Worm (Caenorhabditis elegans) whole organism, L2 larva: ENCODE measurements around the gene Y57A10B.7.
"Not testable (repeated sequence)": the region's sequence is repeated elsewhere in the genome, so short reads cannot be mapped to it uniquely, and the experiment has no call there.

Experiments used
- C34F6.9 ChIP-seq: fragments of 150-350 bp; optimal IDR thresholded peaks from 2 replicates; lab custom pipeline; 2014; ENCODE audit warnings: missing biosample characterization, missing genetic modification characterization
- R02D3.7 ChIP-seq: fragments of 150-350 bp; optimal IDR thresholded peaks from 2 replicates; lab custom pipeline; 2014; ENCODE audit warnings: missing biosample characterization, missing genetic modification characterization
- ZK546.5 ChIP-seq: sonication (generic microtip); optimal IDR thresholded peaks from 2 replicates; lab custom pipeline; 2017; ENCODE audit warnings: missing biosample characterization, missing genetic modification characterization
- alr-1 ChIP-seq: fragments of 150-350 bp; optimal IDR thresholded peaks from 2 replicates; lab custom pipeline; 2014; ENCODE audit warnings: missing biosample characterization, missing genetic modification characterization
- ama-1 ChIP-seq: fragments of 150-350 bp; optimal IDR thresholded peaks from 2 replicates; lab custom pipeline; 2018; ENCODE audit warnings: inconsistent platforms
- blmp-1 ChIP-seq: sonication (generic microtip); optimal IDR thresholded peaks from 2 replicates; lab custom pipeline; 2017; ENCODE audit warnings: missing genetic modification characterization, mild to moderate bottlenecking, missing compliant biosample characterization, antibody characterized with exemption, moderate library complexity; ENCODE audit not compliant: insufficient read depth
- crh-2 ChIP-seq: sonication (generic microtip); optimal IDR thresholded peaks from 2 replicates; lab custom pipeline; 2017; ENCODE audit warnings: missing biosample characterization, missing genetic modification characterization
- elt-1 ChIP-seq: fragments of 150-350 bp; optimal IDR thresholded peaks from 2 replicates; lab custom pipeline; 2014; ENCODE audit warnings: missing biosample characterization, missing genetic modification characterization
- elt-3 ChIP-seq: sonication (generic microtip); optimal IDR thresholded peaks from 2 replicates; lab custom pipeline; 2017; ENCODE audit warnings: missing biosample characterization, missing genetic modification characterization
- fos-1 ChIP-seq: fragments of 150-350 bp; optimal IDR thresholded peaks from 2 replicates; lab custom pipeline; 2014; ENCODE audit warnings: missing biosample characterization, missing genetic modification characterization
- lin-11 ChIP-seq: fragments of 150-350 bp; sonication (generic microtip); optimal IDR thresholded peaks from 2 replicates; lab custom pipeline; 2014; ENCODE audit warnings: missing biosample characterization, missing genetic modification characterization, inconsistent platforms, mixed read lengths
- lin-13 ChIP-seq: fragments of 150-350 bp; optimal IDR thresholded peaks from 2 replicates; lab custom pipeline; 2014; ENCODE audit warnings: missing biosample characterization, missing genetic modification reagents, missing genetic modification characterization
- lin-39 ChIP-seq: fragments of 150-350 bp; optimal IDR thresholded peaks from 2 replicates; lab custom pipeline; 2014; ENCODE audit warnings: missing biosample characterization, missing genetic modification reagents, missing genetic modification characterization
- nhr-129 ChIP-seq: fragments of 150-350 bp; optimal IDR thresholded peaks from 2 replicates; lab custom pipeline; 2014; ENCODE audit warnings: missing biosample characterization, missing genetic modification characterization
- nhr-21 ChIP-seq: fragments of 150-350 bp; optimal IDR thresholded peaks from 2 replicates; lab custom pipeline; 2014; ENCODE audit warnings: missing biosample characterization, missing genetic modification characterization
- nhr-237 ChIP-seq: fragments of 150-350 bp; optimal IDR thresholded peaks from 2 replicates; lab custom pipeline; 2014; ENCODE audit warnings: missing biosample characterization, missing genetic modification characterization
- nhr-25 ChIP-seq: fragments of 150-350 bp; sonication (generic microtip); optimal IDR thresholded peaks from 3 replicates; lab custom pipeline; 2014; ENCODE audit warnings: missing biosample characterization, missing genetic modification characterization
- peb-1 ChIP-seq: fragments of 150-350 bp; optimal IDR thresholded peaks from 2 replicates; lab custom pipeline; 2014; ENCODE audit warnings: missing biosample characterization, missing genetic modification characterization
- sem-4 ChIP-seq: fragments of 150-350 bp; optimal IDR thresholded peaks from 2 replicates; lab custom pipeline; 2014; ENCODE audit warnings: missing biosample characterization, missing genetic modification reagents, missing genetic modification characterization
- skn-1 ChIP-seq: sonication (generic microtip); optimal IDR thresholded peaks from 2 replicates; lab custom pipeline; 2017; ENCODE audit warnings: missing biosample characterization, missing genetic modification characterization
- sma-3 ChIP-seq: sonication (generic microtip); optimal IDR thresholded peaks from 2 replicates; lab custom pipeline; 2016; ENCODE audit warnings: missing genetic modification reagents, missing genetic modification characterization, missing compliant biosample characterization
- sma-9 ChIP-seq, 2 experiments: fragments of 150-350 bp in 1 of 2; sonication (generic microtip) in 1 of 2; optimal IDR thresholded peaks; 2 replicates each; lab custom pipeline; 2014 to 2016; ENCODE audit warnings: missing genetic modification characterization in 2 of 2, mild to moderate bottlenecking in 1 of 2, missing biosample characterization in 1 of 2, missing compliant biosample characterization in 1 of 2, missing genetic modification reagents in 1 of 2, moderate library complexity in 1 of 2
- snpc-4 ChIP-seq: fragments of 150-350 bp; optimal IDR thresholded peaks from 2 replicates; lab custom pipeline; 2014; ENCODE audit warnings: missing biosample characterization, missing genetic modification characterization
- unc-39 ChIP-seq: fragments of 150-350 bp; optimal IDR thresholded peaks from 2 replicates; lab custom pipeline; 2014; ENCODE audit warnings: missing biosample characterization, missing genetic modification characterization
- zag-1 ChIP-seq: fragments of 150-350 bp; optimal IDR thresholded peaks from 2 replicates; lab custom pipeline; 2014; ENCODE audit warnings: missing biosample characterization, missing genetic modification characterization
- ztf-11 ChIP-seq: sonication (generic microtip); optimal IDR thresholded peaks from 2 replicates; lab custom pipeline; 2017; ENCODE audit warnings: missing biosample characterization, missing genetic modification characterization
- ztf-4 ChIP-seq: fragments of 150-350 bp; optimal IDR thresholded peaks from 2 replicates; lab custom pipeline; 2014; ENCODE audit warnings: missing biosample characterization, missing genetic modification characterization

Gene Y57A10B.7

ce11 chrII:12393690-12394089, at the start of gene Y57A10B.7:
Y57A10B.7 (minus strand) TSS chrII:12393790.
- TF ChIP-seq R02D3.7 (no peak), C34F6.9 (tag; lab: Kevin White, UChicago) (no peak), lin-11 (tag; lab: Kevin White, UChicago) (no peak), alr-1 (tag; lab: Kevin White, UChicago) (no peak), crh-2 (no peak), ztf-4 (no peak), lin-39 (no peak), sem-4 (tag; lab: Kevin White, UChicago) (no peak), lin-13 (GFP tag; lab: Kevin White, UChicago) (no peak), nhr-21 (no peak), sma-3 (GFP tag; lab: Kevin White, UChicago) (no peak), elt-3 (tag; lab: Kevin White, UChicago) (no peak), ama-1 (lab: Kevin White, UChicago) (no peak), nhr-237 (tag; lab: Kevin White, UChicago) (no peak)

ce11 chrII:12441164-12441563, 47.6 kb upstream of the Y57A10B.7 start, which contains the start of gene Y57A10C.10:
Y57A10C.10 (minus strand) TSS chrII:12441264.
- not testable (repeated sequence) for TF ChIP-seq elt-1 (tag; lab: Kevin White, UChicago); peb-1 (tag; lab: Kevin White, UChicago); ama-1 (lab: Kevin White, UChicago)

DNA sequence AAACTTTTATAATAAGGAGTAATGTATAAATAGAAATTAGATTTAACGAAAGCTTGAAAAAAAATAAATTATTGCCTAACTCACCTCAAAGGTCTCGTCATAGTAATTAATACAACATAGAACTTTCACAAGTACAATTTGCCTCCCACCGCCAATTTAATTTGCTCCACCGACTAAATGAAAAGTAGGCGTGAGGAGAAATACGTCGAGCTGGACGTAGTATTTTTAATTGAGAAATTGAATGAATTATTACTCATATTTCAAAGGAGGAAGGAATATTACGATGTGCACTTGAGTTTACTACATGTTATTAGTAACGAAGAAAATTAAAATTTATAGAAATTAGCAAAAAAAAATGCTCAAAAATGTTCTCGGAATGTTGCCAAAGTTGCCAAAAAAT, 44.9 kb upstream of the Y57A10B.7 start, which contains the start of gene Y57A10C.9:
Gene Y57A10C.9 (minus strand): TSS at position 101 of the 400 bp plus-strand sequence.
- TF ChIP-seq snpc-4 (no peak), peb-1 (tag; lab: Kevin White, UChicago) (no peak)

- no peak for TF ChIP-seq sma-9 (GFP tag; optimal IDR thresholded peaks at IDR 0.05; lab: Kevin White, UChicago)
- no peak for TF ChIP-seq sma-9 (tag; optimal IDR thresholded peaks at IDR 0.05; lab: Kevin White, UChicago)
- no peak for TF ChIP-seq blmp-1 (tag; lab: Kevin White, UChicago)
- no peak for TF ChIP-seq nhr-21
- TF ChIP-seq, all 48 proteins: peak for 0
Observed at ce11 chrII:12436717-12437116, 43.1 kb upstream of the Y57A10B.7 start.

ce11 chrII:12435202-12435872, 41.7 kb upstream of the Y57A10B.7 start:
- TF ChIP-seq fos-1 (tag; lab: Kevin White, UChicago) = no peak
- TF ChIP-seq ztf-11 (tag; lab: Kevin White, UChicago) = no peak
- TF ChIP-seq nhr-21 = no peak
- TF ChIP-seq lin-13 (GFP tag; lab: Kevin White, UChicago) = no peak
- TF ChIP-seq blmp-1 (tag; lab: Kevin White, UChicago) = no peak
- no peak for TF ChIP-seq zag-1
- TF ChIP-seq elt-3 (tag; lab: Kevin White, UChicago) = no peak
- TF ChIP-seq unc-39 (tag; lab: Kevin White, UChicago) = no peak
- no peak for TF ChIP-seq nhr-25 (tag; lab: Kevin White, UChicago)
- no peak for TF ChIP-seq sem-4 (tag; lab: Kevin White, UChicago)
- no peak for TF ChIP-seq skn-1 (tag; lab: Kevin White, UChicago)

DNA sequence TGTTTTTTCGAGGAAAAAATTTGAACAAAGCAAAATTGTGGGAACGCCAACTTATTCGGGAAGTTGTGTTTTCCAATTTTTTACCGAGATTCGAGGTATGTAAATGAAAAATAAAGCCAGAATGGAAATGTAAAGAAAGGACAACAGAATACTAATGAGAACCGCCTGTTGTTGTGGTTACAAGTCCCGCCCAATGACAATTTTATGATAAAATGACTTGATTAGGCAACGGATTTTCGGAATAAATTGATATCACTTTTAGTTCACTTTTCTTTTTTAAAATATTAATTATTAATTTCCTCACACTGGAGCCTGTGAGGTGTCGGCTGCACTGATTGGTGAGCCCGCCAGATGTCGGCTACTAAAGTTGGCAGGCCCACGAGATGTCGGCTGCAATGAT, 38.8 kb upstream of the Y57A10B.7 start, which contains the start of gene dct-12:
Gene dct-12 (minus strand): TSS at position 101 of the 400 bp plus-strand sequence.
- TF ChIP-seq ztf-11 (tag; lab: Kevin White, UChicago) = no peak
- no peak for TF ChIP-seq lin-11 (tag; lab: Kevin White, UChicago)
- no peak for TF ChIP-seq ZK546.5 (tag; lab: Kevin White, UChicago)
- no peak for TF ChIP-seq elt-1 (tag; lab: Kevin White, UChicago)
- TF ChIP-seq nhr-129 (tag; lab: Kevin White, UChicago) = no peak

DNA sequence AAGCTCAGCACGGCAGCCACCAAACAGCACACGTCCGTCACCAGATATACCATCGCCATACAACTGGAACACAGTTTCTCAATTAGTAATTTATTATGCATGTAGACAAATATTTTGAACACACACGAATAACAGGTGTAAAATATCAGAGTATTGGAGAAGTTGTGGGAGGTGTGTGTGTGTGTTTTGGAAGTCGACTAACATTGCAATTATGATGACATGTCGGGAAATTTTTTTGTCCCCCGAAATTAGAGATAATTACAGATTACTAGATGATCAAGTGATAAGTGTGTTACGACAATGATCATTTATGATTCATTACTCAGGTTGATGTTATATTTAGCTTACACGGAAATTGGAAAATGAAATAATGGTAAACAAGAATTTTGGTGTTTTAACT, 36.2 kb upstream of the Y57A10B.7 start, which contains the start of gene Y57A10C.8:
Gene Y57A10C.8 (minus strand): TSS at position 101 of the 400 bp plus-strand sequence.
- no peak for TF ChIP-seq alr-1 (tag; lab: Kevin White, UChicago)
